Worm (Caenorhabditis elegans) whole organism, L3 larva: Measurements from ENCODE around the gene M04B2.6.

Experiments used
- ceh-28 ChIP-seq: fragments of 150-350 bp; optimal IDR thresholded peaks from 2 replicates; lab custom pipeline; 2014; ENCODE audit warnings: missing biosample characterization, missing genetic modification reagents, missing genetic modification characterization
- lin-39 ChIP-seq: fragments of 150-350 bp; optimal IDR thresholded peaks from 2 replicates; lab custom pipeline; 2018; ENCODE audit warnings: missing biosample characterization, missing genetic modification reagents, missing genetic modification characterization

- TF ChIP-seq lin-39 (tag; lab: Kevin White, UChicago) (no peak), ceh-28 (no peak)
Observed at ce11 chrIV:11500421-11500820, 10.1 kb downstream of the M04B2.6 start, which contains the start of gene H21P03.10.
